Worm (Caenorhabditis elegans) whole organism, early embryonic: ENCODE results near the gene C08F8.15.

ENCODE experiments used
- B0310.2 ChIP-seq: sonication (generic microtip); optimal IDR thresholded peaks from 2 replicates; lab custom pipeline; 2016; ENCODE audit warnings: mild to moderate bottlenecking, missing genetic modification characterization, missing compliant biosample characterization
- aly-1 ChIP-seq: sonication (generic microtip); optimal IDR thresholded peaks from 2 replicates; lab custom pipeline; 2016; ENCODE audit warnings: missing genetic modification characterization, missing compliant biosample characterization
- ama-1 ChIP-seq: fragments of 150-350 bp; optimal IDR thresholded peaks from 2 replicates; lab custom pipeline; 2014
- ceh-36 ChIP-seq: sonication (generic microtip); optimal IDR thresholded peaks from 2 replicates; lab custom pipeline; 2016; ENCODE audit warnings: missing genetic modification characterization, inconsistent platforms, missing compliant biosample characterization
- flt-1 ChIP-seq: fragments of 200-800 bp; sonication (Bioruptor generic); IDR thresholded peaks from 2 replicates; pipeline ENCODE4 v1.3.6; 2022; ENCODE audit warnings: missing genetic modification characterization, missing compliant biosample characterization
- hmg-4 ChIP-seq: fragments of 200-800 bp; sonication (Bioruptor generic); optimal IDR thresholded peaks from 2 replicates; lab custom pipeline; 2018; ENCODE audit warnings: mild to moderate bottlenecking, missing genetic modification characterization, missing compliant biosample characterization
- hnd-1 ChIP-seq: sonication (generic microtip); optimal IDR thresholded peaks from 2 replicates; lab custom pipeline; 2016; ENCODE audit warnings: missing genetic modification characterization, missing compliant biosample characterization
- pes-1 ChIP-seq: fragments of 200-800 bp; sonication (Bioruptor generic); IDR thresholded peaks from 2 replicates; pipeline ENCODE4 v1.3.6; 2022; ENCODE audit warnings: missing genetic modification reagents, missing genetic modification characterization, missing compliant biosample characterization
- sea-1 ChIP-seq: fragments of 200-800 bp; sonication (Bioruptor generic); conservative IDR thresholded peaks from 2 replicates; pipeline ENCODE4 v1.3.6; 2022; ENCODE audit warnings: missing genetic modification characterization, missing compliant biosample characterization
- tra-4 ChIP-seq: sonication (generic microtip); optimal IDR thresholded peaks from 2 replicates; lab custom pipeline; 2017; ENCODE audit warnings: missing genetic modification characterization, missing compliant biosample characterization

ce11 chrIV:11110995-11111619 is 49.5 kb downstream of the C08F8.15 start, which contains the start of gene rps-5:
- TF ChIP-seq ama-1 (lab: Kevin White, UChicago): no peak
- no peak for TF ChIP-seq tra-4 (tag; lab: Kevin White, UChicago)
- TF ChIP-seq ceh-36 (tag; lab: Kevin White, UChicago): no peak
- TF ChIP-seq sea-1: no peak
- TF ChIP-seq aly-1: no peak
- TF ChIP-seq hmg-4: no peak
- TF ChIP-seq hnd-1 (tag; lab: Kevin White, UChicago): no peak
- TF ChIP-seq pes-1 (GFP tag; lab: Robert Waterston, UW): no peak
- TF ChIP-seq B0310.2 (tag; lab: Kevin White, UChicago): no peak
- TF ChIP-seq flt-1 (GFP tag; lab: Robert Waterston, UW): no peak
